Fruit fly (Drosophila melanogaster): Measurements from ENCODE around the gene bchs.

DNA sequence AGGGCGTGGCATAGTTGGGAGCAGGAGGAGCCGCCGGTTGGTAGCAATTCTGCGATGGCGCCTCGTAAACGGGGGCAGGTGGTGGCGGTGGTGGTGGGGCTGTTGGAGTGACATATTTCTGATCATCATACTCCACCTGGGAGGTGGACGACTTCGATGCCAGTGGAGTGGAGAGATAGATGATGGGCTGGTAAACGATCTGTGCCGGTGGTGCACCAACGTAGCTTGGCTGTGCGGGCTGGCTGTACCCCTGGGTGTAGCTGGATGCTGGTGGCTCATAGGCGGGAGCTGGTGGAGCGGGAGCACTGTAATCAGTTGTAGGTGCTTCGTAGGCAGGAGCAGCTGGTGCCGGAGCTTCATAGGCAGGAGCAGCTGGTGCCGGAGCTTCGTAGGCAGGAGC, 56.3 kb downstream of the bchs start:
- TF ChIP-seq Dll (optimal IDR thresholded peaks at IDR 0.05): no peak
- TF ChIP-seq CG8478 (optimal IDR thresholded peaks at IDR 0.05): no peak
- TF ChIP-seq psq (optimal IDR thresholded peaks at IDR 0.05): no peak
- no peak for TF ChIP-seq EcR (GFP tag; optimal IDR thresholded peaks at IDR 0.05)

Data from whole organism.